Fruit fly (Drosophila melanogaster) whole organism, embryonic: ENCODE measurements around the gene Nup153.

ENCODE experiments used
- Aef1 ChIP-seq: fragments of 200-800 bp; sonication (Bioruptor generic); IDR thresholded peaks from 3 replicates; pipeline ENCODE4 v1.3.6; 2022; ENCODE audit warnings: missing biosample characterization, missing genetic modification characterization
- Antp ChIP-seq: fragments of 200-800 bp; sonication (Bioruptor generic); optimal IDR thresholded peaks from 3 replicates; lab custom pipeline; 2016; ENCODE audit warnings: missing biosample characterization, missing genetic modification characterization
- BtbVII ChIP-seq: fragments of 200-800 bp; sonication (Bioruptor generic); optimal IDR thresholded peaks from 3 replicates; lab custom pipeline; 2017; ENCODE audit warnings: missing biosample characterization, mild to moderate bottlenecking, missing genetic modification characterization
- CG12219 ChIP-seq: fragments of 200-800 bp; sonication (Bioruptor generic); optimal IDR thresholded peaks from 3 replicates; lab custom pipeline; 2018; ENCODE audit warnings: missing biosample characterization, mild to moderate bottlenecking, missing genetic modification characterization
- CG12769 ChIP-seq: fragments of 200-800 bp; sonication (Bioruptor generic); optimal IDR thresholded peaks from 2 replicates; lab custom pipeline; 2019; ENCODE audit warnings: missing biosample characterization, mild to moderate bottlenecking, missing genetic modification characterization, moderate library complexity
- CG13894 ChIP-seq: fragments of 200-800 bp; sonication (Bioruptor generic); optimal IDR thresholded peaks from 3 replicates; lab custom pipeline; 2018; ENCODE audit warnings: missing biosample characterization, mild to moderate bottlenecking, missing genetic modification characterization, moderate library complexity
- CG14441 ChIP-seq: fragments of 200-800 bp; sonication (Bioruptor generic); IDR thresholded peaks from 2 replicates; pipeline ENCODE4 v1.3.6; 2022; ENCODE audit warnings: missing biosample characterization, missing genetic modification characterization
- CG17359 ChIP-seq: fragments of 200-800 bp; sonication (Bioruptor generic); optimal IDR thresholded peaks from 3 replicates; lab custom pipeline; 2018; ENCODE audit warnings: missing biosample characterization, mild to moderate bottlenecking, missing genetic modification characterization, moderate library complexity
- CG17385 ChIP-seq: fragments of 200-800 bp; sonication (Bioruptor generic); optimal IDR thresholded peaks from 3 replicates; lab custom pipeline; 2018; ENCODE audit warnings: missing biosample characterization, mild to moderate bottlenecking, missing genetic modification characterization
- CG2116 ChIP-seq: fragments of 200-800 bp; sonication (Bioruptor generic); optimal IDR thresholded peaks from 3 replicates; lab custom pipeline; 2018; ENCODE audit warnings: missing biosample characterization, mild to moderate bottlenecking, missing genetic modification characterization
- CG2889 ChIP-seq: fragments of 200-800 bp; sonication (Bioruptor generic); IDR thresholded peaks from 3 replicates; pipeline ENCODE4 v1.3.6; 2022; ENCODE audit warnings: missing biosample characterization, missing genetic modification characterization
- CG33557 ChIP-seq: fragments of 200-800 bp; sonication (Bioruptor generic); optimal IDR thresholded peaks from 2 replicates; lab custom pipeline; 2019; ENCODE audit warnings: missing biosample characterization, mild to moderate bottlenecking, missing genetic modification characterization, moderate library complexity
- CG34376 ChIP-seq: fragments of 200-800 bp; sonication (Bioruptor generic); optimal IDR thresholded peaks from 2 replicates; lab custom pipeline; 2018; ENCODE audit warnings: missing biosample characterization, mild to moderate bottlenecking, missing genetic modification characterization
- CG42726 ChIP-seq: fragments of 200-800 bp; sonication (Bioruptor generic); IDR thresholded peaks from 2 replicates; pipeline ENCODE4 v1.3.6; 2022; ENCODE audit warnings: missing biosample characterization, missing genetic modification characterization; ENCODE audit not compliant: partially characterized antibody
- CG4404 ChIP-seq: fragments of 200-800 bp; sonication (Bioruptor generic); IDR thresholded peaks from 2 replicates; pipeline ENCODE4 v1.3.6; 2022; ENCODE audit warnings: missing biosample characterization, missing genetic modification characterization
- CG5180 ChIP-seq: fragments of 200-800 bp; sonication (Bioruptor generic); optimal IDR thresholded peaks from 3 replicates; lab custom pipeline; 2017; ENCODE audit warnings: missing biosample characterization, missing genetic modification characterization, mild to moderate bottlenecking, moderate library complexity, missing genetic modification reagents
- CG7357 ChIP-seq: fragments of 200-800 bp; sonication (Bioruptor generic); IDR thresholded peaks from 3 replicates; pipeline ENCODE4 v1.3.6; 2022; ENCODE audit warnings: missing biosample characterization, missing genetic modification characterization
- CG7372 ChIP-seq: fragments of 200-800 bp; sonication (Bioruptor generic); IDR thresholded peaks from 2 replicates; pipeline ENCODE4 v1.3.6; 2022; ENCODE audit warnings: missing biosample characterization, missing genetic modification characterization
- CG7786 ChIP-seq: fragments of 200-800 bp; sonication (Bioruptor generic); optimal IDR thresholded peaks from 2 replicates; lab custom pipeline; 2016; ENCODE audit warnings: missing biosample characterization, missing genetic modification characterization
- CG8944 ChIP-seq: fragments of 200-800 bp; sonication (Bioruptor generic); optimal IDR thresholded peaks from 3 replicates; lab custom pipeline; 2016; ENCODE audit warnings: missing biosample characterization, missing genetic modification characterization
- Camta ChIP-seq: fragments of 200-800 bp; sonication (Bioruptor generic); optimal IDR thresholded peaks from 2 replicates; lab custom pipeline; 2016; ENCODE audit warnings: missing biosample characterization, missing genetic modification characterization
- Dek ChIP-seq: fragments of 200-800 bp; sonication (Bioruptor generic); optimal IDR thresholded peaks from 3 replicates; lab custom pipeline; 2019; ENCODE audit warnings: missing biosample characterization, mild to moderate bottlenecking, missing genetic modification characterization, moderate library complexity
- ERR ChIP-seq: fragments of 200-800 bp; sonication (Bioruptor generic); optimal IDR thresholded peaks from 2 replicates; lab custom pipeline; 2016; ENCODE audit warnings: missing biosample characterization, missing genetic modification characterization
- Fer2 ChIP-seq: fragments of 200-800 bp; sonication (Bioruptor generic); optimal IDR thresholded peaks from 2 replicates; lab custom pipeline; 2018; ENCODE audit warnings: missing biosample characterization, mild to moderate bottlenecking, missing genetic modification characterization, moderate library complexity
- GATAe ChIP-seq: fragments of 200-800 bp; sonication (Bioruptor generic); conservative IDR thresholded peaks from 2 replicates; pipeline ENCODE4 v1.3.6; 2022; ENCODE audit warnings: missing biosample characterization, missing genetic modification characterization
- Max ChIP-seq: fragments of 200-800 bp; sonication (Bioruptor generic); optimal IDR thresholded peaks from 2 replicates; lab custom pipeline; 2016; ENCODE audit warnings: missing biosample characterization, mild to moderate bottlenecking, missing genetic modification characterization
- NfI ChIP-seq: fragments of 200-800 bp; sonication (Bioruptor generic); optimal IDR thresholded peaks from 3 replicates; lab custom pipeline; 2018; ENCODE audit warnings: missing biosample characterization, mild to moderate bottlenecking, missing genetic modification characterization, moderate library complexity
- Sox100B ChIP-seq: fragments of 200-800 bp; sonication (Bioruptor generic); optimal IDR thresholded peaks from 3 replicates; lab custom pipeline; 2018; ENCODE audit warnings: missing biosample characterization, mild to moderate bottlenecking, missing genetic modification characterization
- TFAM ChIP-seq: fragments of 200-800 bp; sonication (Bioruptor generic); optimal IDR thresholded peaks from 2 replicates; lab custom pipeline; 2017; ENCODE audit warnings: missing biosample characterization, missing genetic modification characterization, inconsistent platforms
- Xbp1 ChIP-seq: fragments of 200-800 bp; sonication (Bioruptor generic); optimal IDR thresholded peaks from 3 replicates; lab custom pipeline; 2016; ENCODE audit warnings: missing biosample characterization, mild to moderate bottlenecking, missing genetic modification characterization
- bigmax ChIP-seq: fragments of 200-800 bp; sonication (Bioruptor generic); optimal IDR thresholded peaks from 2 replicates; lab custom pipeline; 2018; ENCODE audit warnings: missing biosample characterization, mild to moderate bottlenecking, missing genetic modification characterization
- hb ChIP-seq: fragments of 200-800 bp; sonication (Bioruptor generic); IDR thresholded peaks from 3 replicates; pipeline ENCODE4 v1.3.6; 2022; ENCODE audit warnings: missing biosample characterization, missing genetic modification characterization; ENCODE audit not compliant: partially characterized antibody
- insv ChIP-seq, 2 experiments: fragments of 200-800 bp; sonication (Bioruptor generic); optimal IDR thresholded peaks; 3 replicates each; lab custom pipeline; 2016 to 2018; ENCODE audit warnings: missing biosample characterization in 2 of 2, missing genetic modification characterization in 2 of 2
- lilli ChIP-seq: fragments of 200-800 bp; sonication (Bioruptor generic); optimal IDR thresholded peaks from 3 replicates; lab custom pipeline; 2016; ENCODE audit warnings: missing biosample characterization, missing genetic modification characterization
- maf-S ChIP-seq: fragments of 200-800 bp; sonication (Bioruptor generic); optimal IDR thresholded peaks from 2 replicates; lab custom pipeline; 2016; ENCODE audit warnings: missing biosample characterization, missing genetic modification characterization
- nerfin-1 ChIP-seq: fragments of 200-800 bp; sonication (Bioruptor generic); optimal IDR thresholded peaks from 3 replicates; lab custom pipeline; 2019; ENCODE audit warnings: missing biosample characterization, mild to moderate bottlenecking, missing genetic modification characterization, moderate library complexity
- pan ChIP-seq, 4 experiments: fragments of >200 bp in 3 of 4; fragments of 200-800 bp in 1 of 4; sonication (Bioruptor generic) in 1 of 4; optimal IDR thresholded peaks in 3 of 4; IDR thresholded peaks in 1 of 4; 2 replicates each; pipeline versions ENCODE4 v1.3.6 to Lab custom; 2017 to 2022; ENCODE audit warnings: missing biosample characterization in 2 of 4, missing genetic modification characterization in 2 of 4, mixed read lengths in 1 of 4
- pfk ChIP-seq: fragments of 200-800 bp; sonication (Bioruptor generic); optimal IDR thresholded peaks from 2 replicates; lab custom pipeline; 2018; ENCODE audit warnings: missing biosample characterization, mild to moderate bottlenecking, missing genetic modification characterization, moderate library complexity
- pho ChIP-seq: fragments of 200-800 bp; sonication (Bioruptor generic); optimal IDR thresholded peaks from 2 replicates; lab custom pipeline; 2016; ENCODE audit warnings: missing biosample characterization, missing genetic modification characterization
- pzg ChIP-seq: fragments of 200-800 bp; sonication (Bioruptor generic); optimal IDR thresholded peaks from 3 replicates; lab custom pipeline; 2018; ENCODE audit warnings: missing biosample characterization, mild to moderate bottlenecking, missing genetic modification characterization, moderate library complexity
- run ChIP-seq: fragments of 200-800 bp; sonication (Bioruptor generic); optimal IDR thresholded peaks from 3 replicates; lab custom pipeline; 2018; ENCODE audit warnings: missing biosample characterization, mild to moderate bottlenecking, missing genetic modification characterization
- sd ChIP-seq: fragments of 200-800 bp; sonication (Bioruptor generic); optimal IDR thresholded peaks from 3 replicates; lab custom pipeline; 2018; ENCODE audit warnings: missing biosample characterization, mild to moderate bottlenecking, missing genetic modification characterization, moderate library complexity
- sens-2 ChIP-seq: fragments of 200-800 bp; sonication (Bioruptor generic); IDR thresholded peaks from 2 replicates; pipeline ENCODE4 v1.3.6; 2022; ENCODE audit warnings: missing biosample characterization, missing genetic modification characterization
- shn ChIP-seq: fragments of 200-800 bp; sonication (Bioruptor generic); optimal IDR thresholded peaks from 3 replicates; lab custom pipeline; 2016; ENCODE audit warnings: missing biosample characterization, missing genetic modification characterization
- slbo ChIP-seq: fragments of 200-800 bp; sonication (Bioruptor generic); IDR thresholded peaks from 2 replicates; pipeline ENCODE4 v1.3.6; 2022; ENCODE audit warnings: missing biosample characterization, missing genetic modification characterization
- ttk ChIP-seq: fragments of 200-800 bp; sonication (Bioruptor generic); IDR thresholded peaks from 2 replicates; pipeline ENCODE4 v2.1.2; 2022; ENCODE audit warnings: missing biosample characterization, missing genetic modification characterization
- wek ChIP-seq: fragments of 200-800 bp; sonication (Bioruptor generic); optimal IDR thresholded peaks from 3 replicates; lab custom pipeline; 2018; ENCODE audit warnings: missing biosample characterization, mild to moderate bottlenecking, missing genetic modification characterization, moderate library complexity
- zen ChIP-seq: fragments of 200-800 bp; sonication (Bioruptor generic); optimal IDR thresholded peaks from 3 replicates; lab custom pipeline; 2018; ENCODE audit warnings: missing biosample characterization, mild to moderate bottlenecking, missing genetic modification characterization, moderate library complexity
- zf30C ChIP-seq: fragments of 200-800 bp; sonication (Bioruptor generic); optimal IDR thresholded peaks from 3 replicates; lab custom pipeline; 2018; ENCODE audit warnings: missing biosample characterization, mild to moderate bottlenecking, missing genetic modification characterization
- zfh1 ChIP-seq: fragments of 200-800 bp; sonication (Bioruptor generic); IDR thresholded peaks from 3 replicates; pipeline ENCODE4 v1.3.6; 2022; ENCODE audit warnings: missing biosample characterization, missing genetic modification characterization

Nup153 gene

DNA sequence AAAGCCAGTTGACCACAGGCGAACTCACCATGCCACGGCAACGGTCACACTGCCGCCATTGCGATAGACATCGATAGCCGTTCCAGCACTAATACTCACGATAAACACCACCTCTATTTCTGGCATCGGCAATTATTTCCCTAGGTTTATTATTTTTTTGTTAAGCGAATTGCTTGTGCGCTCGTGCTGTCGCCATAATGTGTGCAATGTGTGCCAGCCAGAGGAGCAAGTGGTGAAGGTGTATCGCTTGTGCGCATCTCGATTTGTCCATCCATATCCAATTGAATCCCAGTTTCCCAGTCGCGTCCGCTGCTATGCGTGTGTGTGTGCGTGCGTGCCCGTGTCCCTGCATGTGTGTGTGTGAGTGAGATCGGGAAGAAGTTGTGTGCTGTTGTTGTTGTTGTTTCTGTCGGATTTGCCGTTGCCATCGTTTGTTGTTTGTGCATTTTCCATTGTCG lies 11.6 kb downstream of the Nup153 start, which contains the start of gene mbt (continued):
- TF ChIP-seq CG14441 (GFP tag; lab: Robert Waterston, UW) (no peak), ttk (GFP tag; lab: Robert Waterston, UW) (no peak), Aef1 (GFP tag; lab: Robert Waterston, UW) (peak; percentile 31; the same call in 1 of the 3 replicates), BtbVII (GFP tag; lab: Kevin White, UChicago) (no peak), maf-S (peak; percentile 21), CG12219 (GFP tag; lab: Kevin White, UChicago) (no peak), CG13894 (tag; lab: Kevin White, UChicago) (no peak), wek (no peak), run (tag; lab: Kevin White, UChicago) (no peak), Max (GFP tag; lab: Kevin White, UChicago) (peak; percentile 3), pzg (GFP tag; lab: Kevin White, UChicago) (peak; percentile 93), Xbp1 (GFP tag; lab: Kevin White, UChicago) (no peak), CG7357 (GFP tag; lab: Robert Waterston, UW) (no peak), CG12769 (tag; lab: Kevin White, UChicago) (peak; percentile 93), Sox100B (no peak), CG5180 (GFP tag; lab: Kevin White, UChicago) (no peak), CG42726 (GFP tag; lab: Robert Waterston, UW) (peak; percentile 95), Camta (GFP tag; lab: Kevin White, UChicago) (no peak), CG7786 (GFP tag; lab: Kevin White, UChicago) (no peak), CG4404 (no peak), CG7372 (GFP tag; lab: Robert Waterston, UW) (no peak), CG33557 (GFP tag; lab: Kevin White, UChicago) (no peak), zfh1 (0 out of 3 replicates have a peak, but pooled peaks have one; percentile 24), ERR (peak; percentile 22), sens-2 (GFP tag; lab: Robert Waterston, UW) (no peak), sd (tag; lab: Kevin White, UChicago) (no peak), zen (tag; lab: Kevin White, UChicago) (peak; percentile 24), pfk (GFP tag; lab: Kevin White, UChicago) (no peak), Antp (GFP tag; lab: Kevin White, UChicago) (no peak), Fer2 (tag; lab: Kevin White, UChicago) (no peak), TFAM (GFP tag; lab: Kevin White, UChicago) (no peak), CG17385 (GFP tag; lab: Kevin White, UChicago) (peak; percentile 14), CG17359 (tag; lab: Kevin White, UChicago) (no peak), pho (GFP tag; lab: Kevin White, UChicago) (peak; percentile 14), lilli (GFP tag; lab: Kevin White, UChicago) (peak; percentile 29), slbo (GFP tag; lab: Robert Waterston, UW) (no peak; the same call in 1 of the 2 replicates), shn (GFP tag; lab: Kevin White, UChicago) (no peak), Dek (tag; lab: Kevin White, UChicago) (no peak), insv (GFP tag; optimal IDR thresholded peaks at IDR 0.05; lab: Kevin White, UChicago) (peak in 1 of 2 experiments; percentile 56), NfI (GFP tag; lab: Kevin White, UChicago) (no peak), CG2116 (GFP tag; lab: Kevin White, UChicago) (peak; percentile 57), zf30C (GFP tag; lab: Kevin White, UChicago) (no peak), hb (GFP tag; lab: Robert Waterston, UW) (peak; percentile 84), CG34376 (GFP tag; lab: Kevin White, UChicago) (peak; percentile 62), CG2889 (GFP tag; lab: Robert Waterston, UW) (no peak), CG8944 (no peak), pan (optimal IDR thresholded peaks at IDR 0.05; lab: Kevin White, UChicago) (no peak), pan (GFP tag; optimal IDR thresholded peaks at IDR 0.05 in 1 of 2, IDR thresholded peaks at IDR 0.05 in 1 of 2) (no peak), GATAe (GFP tag; lab: Robert Waterston, UW) (no peak), nerfin-1 (tag; lab: Kevin White, UChicago) (peak; percentile 59), bigmax (no peak)
